Worm (Caenorhabditis elegans) whole organism, late embryonic: ENCODE data around the gene haf-2.

Experiments used
- C38D4.7 ChIP-seq: fragments of 200-800 bp; sonication (Bioruptor generic); optimal IDR thresholded peaks from 2 replicates; lab custom pipeline; 2018; ENCODE audit warnings: mild to moderate bottlenecking, missing genetic modification characterization, moderate library complexity, missing compliant biosample characterization
- K02D7.2 ChIP-seq: sonication (generic microtip); optimal IDR thresholded peaks from 2 replicates; lab custom pipeline; 2017; ENCODE audit warnings: mild to moderate bottlenecking, missing genetic modification characterization, missing compliant biosample characterization
- Y22D7AL.16 ChIP-seq: sonication (generic microtip); optimal IDR thresholded peaks from 2 replicates; lab custom pipeline; 2016; ENCODE audit warnings: missing genetic modification characterization, missing compliant biosample characterization
- ama-1 ChIP-seq: fragments of 150-350 bp; optimal IDR thresholded peaks from 2 replicates; lab custom pipeline; 2014
- ceh-18 ChIP-seq: sonication (generic microtip); optimal IDR thresholded peaks from 2 replicates; lab custom pipeline; 2016; ENCODE audit warnings: missing genetic modification characterization, missing compliant biosample characterization
- ceh-19 ChIP-seq: fragments of 200-800 bp; sonication (Bioruptor generic); optimal IDR thresholded peaks from 2 replicates; lab custom pipeline; 2018; ENCODE audit warnings: mild to moderate bottlenecking, missing genetic modification characterization, missing compliant biosample characterization
- fax-1 ChIP-seq: sonication (generic microtip); optimal IDR thresholded peaks from 2 replicates; lab custom pipeline; 2016; ENCODE audit warnings: missing genotype, missing genetic modification characterization, missing compliant biosample characterization
- fkh-10 ChIP-seq: fragments of 150-350 bp; optimal IDR thresholded peaks from 2 replicates; lab custom pipeline; 2014; ENCODE audit warnings: missing biosample characterization, missing genetic modification reagents, missing genetic modification characterization
- pax-1 ChIP-seq: fragments of 150-350 bp; optimal IDR thresholded peaks from 2 replicates; lab custom pipeline; 2014; ENCODE audit warnings: missing biosample characterization, missing genetic modification characterization
- pha-4 ChIP-seq: fragments of 150-350 bp; optimal IDR thresholded peaks from 2 replicates; lab custom pipeline; 2018; ENCODE audit warnings: missing biosample characterization, missing genetic modification reagents, missing genetic modification characterization
- sox-4 ChIP-seq: sonication (generic microtip); optimal IDR thresholded peaks from 2 replicates; lab custom pipeline; 2017; ENCODE audit warnings: mild to moderate bottlenecking, missing genetic modification characterization, inconsistent platforms, missing compliant biosample characterization

DNA sequence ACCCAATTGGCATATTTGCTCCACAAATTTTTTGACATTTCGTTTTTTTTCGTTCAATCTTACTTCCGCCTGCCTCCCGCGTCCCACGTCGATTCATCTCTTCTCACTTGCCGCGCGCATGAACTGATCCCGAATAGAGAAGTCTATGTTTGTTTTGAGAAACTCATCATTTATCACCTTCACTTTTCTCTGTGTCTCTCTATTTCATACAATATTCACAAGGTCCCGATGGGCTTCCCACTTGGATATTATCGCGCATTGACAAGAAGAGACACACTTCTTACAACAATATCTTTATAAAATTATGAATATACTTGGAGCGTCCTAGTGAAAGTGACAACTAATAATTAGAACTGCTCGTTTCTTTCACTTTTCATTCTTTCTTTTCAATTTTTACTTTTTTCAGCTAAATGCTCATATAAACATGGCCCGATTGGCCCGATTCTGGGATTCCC lies 2.3 kb upstream of the haf-2 start, which contains the start of gene insc-1:
- TF ChIP-seq ama-1 (lab: Kevin White, UChicago) (no peak), Y22D7AL.16 (no peak), ceh-19 (GFP tag; lab: Kevin White, UChicago) (no peak), K02D7.2 (tag; lab: Kevin White, UChicago) (no peak), ceh-18 (tag; lab: Kevin White, UChicago) (no peak), C38D4.7 (GFP tag; lab: Kevin White, UChicago) (no peak), pax-1 (tag; lab: Kevin White, UChicago) (no peak), fax-1 (no peak), fkh-10 (no peak), pha-4 (tag; lab: Kevin White, UChicago) (no peak), sox-4 (no peak)
